Fruit fly (Drosophila melanogaster) whole organism, embryonic: ENCODE measurements around the gene Galphai.
A peak's percentile ranks its signal among the peaks of the same experiment; 100 is the strongest.

Source experiments
- Antp ChIP-seq: fragments of 200-800 bp; sonication (Bioruptor generic); optimal IDR thresholded peaks from 3 replicates; lab custom pipeline; 2016; ENCODE audit warnings: missing biosample characterization, missing genetic modification characterization
- CG10979 ChIP-seq: fragments of 200-800 bp; sonication (Bioruptor generic); optimal IDR thresholded peaks from 2 replicates; lab custom pipeline; 2018; ENCODE audit warnings: missing biosample characterization, mild to moderate bottlenecking, missing genetic modification characterization, moderate library complexity
- CG11696 ChIP-seq: fragments of 200-800 bp; sonication (Bioruptor generic); IDR thresholded peaks from 2 replicates; pipeline ENCODE4 v1.3.6; 2022; ENCODE audit warnings: missing biosample characterization, missing genetic modification characterization
- CG11723 ChIP-seq: fragments of 200-800 bp; sonication (Bioruptor generic); optimal IDR thresholded peaks from 2 replicates; lab custom pipeline; 2017; ENCODE audit warnings: missing biosample characterization, mild to moderate bottlenecking, missing genetic modification characterization
- CG12391 ChIP-seq: fragments of 200-800 bp; sonication (Bioruptor generic); optimal IDR thresholded peaks from 3 replicates; lab custom pipeline; 2018; ENCODE audit warnings: missing biosample characterization, mild to moderate bottlenecking, missing genetic modification characterization, moderate library complexity
- CG14667 ChIP-seq: fragments of 200-800 bp; sonication (Bioruptor generic); IDR thresholded peaks from 2 replicates; pipeline ENCODE4 v1.3.6; 2022; ENCODE audit warnings: missing biosample characterization, missing genetic modification characterization
- CG15269 ChIP-seq: fragments of 200-800 bp; sonication (Bioruptor generic); optimal IDR thresholded peaks from 2 replicates; lab custom pipeline; 2018; ENCODE audit warnings: missing biosample characterization, mild to moderate bottlenecking, missing genetic modification characterization, moderate library complexity
- CG17328 ChIP-seq: fragments of 200-800 bp; sonication (Bioruptor generic); IDR thresholded peaks from 2 replicates; pipeline ENCODE4 v1.3.6; 2022; ENCODE audit warnings: missing biosample characterization, missing genetic modification characterization
- CG2712 ChIP-seq: fragments of 200-800 bp; optimal IDR thresholded peaks from 3 replicates; lab custom pipeline; 2019; ENCODE audit warnings: missing biosample characterization, mild to moderate bottlenecking, missing genetic modification characterization, moderate library complexity
- CG2875 ChIP-seq: fragments of 200-800 bp; sonication (Bioruptor generic); optimal IDR thresholded peaks from 2 replicates; lab custom pipeline; 2017; ENCODE audit warnings: missing biosample characterization, mild to moderate bottlenecking, missing genetic modification characterization, missing genetic modification reagents
- CG3847 ChIP-seq: fragments of 200-800 bp; sonication (Bioruptor generic); IDR thresholded peaks from 2 replicates; pipeline ENCODE4 v1.3.6; 2022; ENCODE audit warnings: missing biosample characterization, missing genetic modification characterization
- CG43689 ChIP-seq: fragments of 200-800 bp; sonication (Bioruptor generic); IDR thresholded peaks from 2 replicates; pipeline ENCODE4 v1.3.6; 2022; ENCODE audit warnings: missing biosample characterization, missing genetic modification characterization
- CG6689 ChIP-seq: fragments of 200-800 bp; sonication (Bioruptor generic); IDR thresholded peaks from 2 replicates; pipeline ENCODE4 v1.3.6; 2022; ENCODE audit warnings: missing biosample characterization, missing genetic modification characterization
- CoRest ChIP-seq: fragments of 200-800 bp; sonication (Bioruptor generic); optimal IDR thresholded peaks from 3 replicates; lab custom pipeline; 2018; ENCODE audit warnings: missing biosample characterization, mild to moderate bottlenecking, missing genetic modification characterization, moderate library complexity
- D ChIP-seq, 2 experiments: fragments of 200-800 bp in 1 of 2; fragments of >200 bp in 1 of 2; sonication (Bioruptor generic) in 1 of 2; optimal IDR thresholded peaks; 2 replicates in 1 of 2; 3 replicates in 1 of 2; lab custom pipeline; 2017; ENCODE audit warnings: mild to moderate bottlenecking in 1 of 2, missing biosample characterization in 1 of 2, missing genetic modification characterization in 1 of 2, missing genetic modification reagents in 1 of 2
- D19B ChIP-seq: fragments of 200-800 bp; sonication (Bioruptor generic); optimal IDR thresholded peaks from 2 replicates; lab custom pipeline; 2017; ENCODE audit warnings: missing biosample characterization, mild to moderate bottlenecking, missing genetic modification characterization
- Drgx ChIP-seq: fragments of 200-800 bp; sonication (Bioruptor generic); IDR thresholded peaks from 2 replicates; pipeline ENCODE4 v1.3.6; 2022; ENCODE audit warnings: missing biosample characterization, missing genetic modification characterization
- Elba2 ChIP-seq: fragments of 200-800 bp; sonication (Bioruptor generic); optimal IDR thresholded peaks from 3 replicates; lab custom pipeline; 2016; ENCODE audit warnings: missing biosample characterization, missing genetic modification characterization
- Hr51 ChIP-seq, 2 experiments: fragments of 200-800 bp; sonication (Bioruptor generic); optimal IDR thresholded peaks; 2 replicates in 1 of 2; 3 replicates in 1 of 2; lab custom pipeline; 2016 to 2018; ENCODE audit warnings: missing biosample characterization in 2 of 2, missing genetic modification characterization in 2 of 2, mild to moderate bottlenecking in 1 of 2, moderate library complexity in 1 of 2
- Nf-YC ChIP-seq: fragments of 200-800 bp; optimal IDR thresholded peaks from 3 replicates; lab custom pipeline; 2019; ENCODE audit warnings: missing biosample characterization, mild to moderate bottlenecking, missing genetic modification characterization, moderate library complexity
- Pdp1 ChIP-seq, 2 experiments: fragments of 200-800 bp; sonication (Bioruptor generic); optimal IDR thresholded peaks; 3 replicates each; lab custom pipeline; 2016; ENCODE audit warnings: missing biosample characterization in 2 of 2, missing genetic modification characterization in 2 of 2, mild to moderate bottlenecking in 1 of 2, moderate library complexity in 1 of 2
- Ravus ChIP-seq: fragments of 200-800 bp; sonication (Bioruptor generic); IDR thresholded peaks from 2 replicates; pipeline ENCODE4 v1.3.6; 2022; ENCODE audit warnings: missing biosample characterization, missing genetic modification characterization
- Xrp1 ChIP-seq: fragments of 200-800 bp; sonication (Bioruptor generic); IDR thresholded peaks from 2 replicates; pipeline ENCODE4 v1.3.6; 2022; ENCODE audit warnings: missing biosample characterization, missing genetic modification characterization
- ab ChIP-seq: fragments of 200-800 bp; sonication (Bioruptor generic); optimal IDR thresholded peaks from 2 replicates; lab custom pipeline; 2016; ENCODE audit warnings: missing biosample characterization, missing genetic modification characterization
- az2 ChIP-seq: fragments of 200-800 bp; sonication (Bioruptor generic); optimal IDR thresholded peaks from 3 replicates; lab custom pipeline; 2016; ENCODE audit warnings: missing biosample characterization, missing genetic modification characterization
- dpn ChIP-seq, 2 experiments: fragments of 200-800 bp; sonication (Bioruptor generic); optimal IDR thresholded peaks; 3 replicates each; lab custom pipeline; 2016; ENCODE audit warnings: missing biosample characterization in 2 of 2, missing genetic modification characterization in 2 of 2
- exex ChIP-seq: fragments of 200-800 bp; sonication (Bioruptor generic); optimal IDR thresholded peaks from 4 replicates; lab custom pipeline; 2018; ENCODE audit warnings: missing biosample characterization, mild to moderate bottlenecking, missing genetic modification characterization, moderate library complexity
- fd64A ChIP-seq: fragments of 200-800 bp; sonication (Bioruptor generic); optimal IDR thresholded peaks from 3 replicates; lab custom pipeline; 2018; ENCODE audit warnings: missing biosample characterization, mild to moderate bottlenecking, missing genetic modification characterization
- gcm2 ChIP-seq: fragments of 200-800 bp; sonication (Bioruptor generic); optimal IDR thresholded peaks from 2 replicates; lab custom pipeline; 2016; ENCODE audit warnings: missing biosample characterization, missing genetic modification characterization
- gem ChIP-seq: fragments of 200-800 bp; sonication (Bioruptor generic); optimal IDR thresholded peaks from 2 replicates; lab custom pipeline; 2019; ENCODE audit warnings: missing biosample characterization, mild to moderate bottlenecking, missing genetic modification characterization, moderate library complexity
- grau ChIP-seq: fragments of 200-800 bp; optimal IDR thresholded peaks from 3 replicates; lab custom pipeline; 2019; ENCODE audit warnings: missing biosample characterization, mild to moderate bottlenecking, missing genetic modification characterization, moderate library complexity
- ind ChIP-seq: fragments of 200-800 bp; sonication (Bioruptor generic); optimal IDR thresholded peaks from 3 replicates; lab custom pipeline; 2016; ENCODE audit warnings: missing biosample characterization, missing genetic modification characterization
- lola ChIP-seq, 3 experiments: fragments of >200 bp in 2 of 3; fragments of 200-800 bp in 1 of 3; sonication (Bioruptor generic) in 1 of 3; optimal IDR thresholded peaks; 2 replicates each; lab custom pipeline; 2017 to 2019; ENCODE audit warnings: missing biosample characterization in 3 of 3, missing genetic modification characterization in 3 of 3, mild to moderate bottlenecking in 1 of 3, moderate library complexity in 1 of 3
- nerfin-1 ChIP-seq: fragments of 200-800 bp; sonication (Bioruptor generic); optimal IDR thresholded peaks from 3 replicates; lab custom pipeline; 2019; ENCODE audit warnings: missing biosample characterization, mild to moderate bottlenecking, missing genetic modification characterization, moderate library complexity
- pan ChIP-seq, 4 experiments: fragments of >200 bp in 3 of 4; fragments of 200-800 bp in 1 of 4; sonication (Bioruptor generic) in 1 of 4; optimal IDR thresholded peaks in 3 of 4; IDR thresholded peaks in 1 of 4; 2 replicates each; pipeline versions ENCODE4 v1.3.6 to Lab custom; 2017 to 2022; ENCODE audit warnings: missing biosample characterization in 2 of 4, missing genetic modification characterization in 2 of 4, mixed read lengths in 1 of 4
- pnt ChIP-seq: fragments of 200-800 bp; sonication (Bioruptor generic); optimal IDR thresholded peaks from 3 replicates; lab custom pipeline; 2016; ENCODE audit warnings: missing biosample characterization, missing genetic modification characterization
- prd ChIP-seq, 3 experiments: fragments of >200 bp in 2 of 3; fragments of 200-800 bp in 1 of 3; sonication (Bioruptor generic) in 1 of 3; optimal IDR thresholded peaks in 2 of 3; IDR thresholded peaks in 1 of 3; 2 replicates in 2 of 3; 3 replicates in 1 of 3; pipeline versions ENCODE4 v1.3.6 to Lab custom; 2017 to 2022; ENCODE audit warnings: missing biosample characterization in 1 of 3, missing genetic modification characterization in 1 of 3
- row ChIP-seq: fragments of 200-800 bp; sonication (Bioruptor generic); IDR thresholded peaks from 3 replicates; pipeline ENCODE4 v1.3.6; 2022; ENCODE audit warnings: missing biosample characterization, missing genetic modification characterization
- sens ChIP-seq: fragments of 200-800 bp; sonication (Bioruptor generic); peaks from one replicate; lab custom pipeline; 2016; ENCODE audit warnings: missing biosample characterization, missing genetic modification characterization
- sisA ChIP-seq: fragments of 200-800 bp; sonication (Bioruptor generic); IDR thresholded peaks from 2 replicates; pipeline ENCODE4 v1.3.6; 2022; ENCODE audit warnings: missing biosample characterization, missing genetic modification characterization
- so ChIP-seq: fragments of 200-800 bp; sonication (Bioruptor generic); IDR thresholded peaks from 3 replicates; pipeline ENCODE4 v1.3.6; 2022; ENCODE audit warnings: missing biosample characterization, missing genetic modification characterization
- stc ChIP-seq: fragments of 200-800 bp; sonication (Bioruptor generic); IDR thresholded peaks from 2 replicates; pipeline ENCODE4 v1.3.6; 2022; ENCODE audit warnings: missing biosample characterization, missing genetic modification characterization
- stwl ChIP-seq: fragments of 200-800 bp; sonication (Bioruptor generic); optimal IDR thresholded peaks from 3 replicates; lab custom pipeline; 2018; ENCODE audit warnings: missing biosample characterization, mild to moderate bottlenecking, missing genetic modification characterization, moderate library complexity
- wdn ChIP-seq: fragments of 200-800 bp; sonication (Bioruptor generic); IDR thresholded peaks from 2 replicates; pipeline ENCODE4 v1.3.6; 2022; ENCODE audit warnings: missing biosample characterization, missing genetic modification characterization

The Galphai gene

DNA sequence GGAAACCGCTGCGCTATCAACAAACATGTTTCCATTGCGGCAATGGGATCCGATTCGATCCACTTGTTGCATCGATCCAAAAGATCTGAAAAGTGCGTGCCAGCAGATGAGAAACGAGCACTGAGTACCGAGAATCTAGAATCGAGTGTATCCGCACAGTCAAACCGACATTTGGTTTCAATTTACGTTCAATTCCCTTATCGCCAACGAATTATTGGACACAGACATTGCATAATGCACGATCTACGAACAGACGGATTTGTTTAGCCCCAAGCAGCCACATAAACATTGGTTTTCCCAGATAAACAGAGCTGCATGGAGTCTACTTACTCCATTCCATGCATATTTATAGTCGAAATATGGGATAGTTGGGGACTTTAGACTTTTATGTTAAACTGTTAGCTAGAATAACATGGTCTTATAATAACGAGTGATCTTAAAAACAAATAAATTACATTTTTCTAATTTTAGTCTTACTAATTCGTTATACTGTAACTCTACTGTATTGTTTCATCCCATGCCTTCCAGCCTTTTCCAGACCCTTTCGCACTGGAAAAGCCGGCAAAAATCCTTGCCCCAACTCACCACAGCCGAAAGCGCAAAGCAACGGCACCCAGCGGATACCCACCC is 972 bp downstream of the Galphai start (continued):
- TF ChIP-seq pan (optimal IDR thresholded peaks at IDR 0.05; lab: Kevin White, UChicago) (no peak), pan (GFP tag; optimal IDR thresholded peaks at IDR 0.05 in 1 of 2, IDR thresholded peaks at IDR 0.05 in 1 of 2) (no peak), sens (GFP tag; lab: Kevin White, UChicago) (peak; percentile 58), D (optimal IDR thresholded peaks at IDR 0.05; lab: Kevin White, UChicago) (peak; percentile 25), D (GFP tag; optimal IDR thresholded peaks at IDR 0.05; lab: Kevin White, UChicago) (no peak), Antp (GFP tag; lab: Kevin White, UChicago) (no peak), Xrp1 (GFP tag; lab: Robert Waterston, UW) (peak; percentile 29; the same call in 1 of the 2 replicates), Pdp1 (GFP tag; optimal IDR thresholded peaks at IDR 0.05; lab: Kevin White, UChicago) (peak in 1 of 2 experiments; percentile 95)

DNA sequence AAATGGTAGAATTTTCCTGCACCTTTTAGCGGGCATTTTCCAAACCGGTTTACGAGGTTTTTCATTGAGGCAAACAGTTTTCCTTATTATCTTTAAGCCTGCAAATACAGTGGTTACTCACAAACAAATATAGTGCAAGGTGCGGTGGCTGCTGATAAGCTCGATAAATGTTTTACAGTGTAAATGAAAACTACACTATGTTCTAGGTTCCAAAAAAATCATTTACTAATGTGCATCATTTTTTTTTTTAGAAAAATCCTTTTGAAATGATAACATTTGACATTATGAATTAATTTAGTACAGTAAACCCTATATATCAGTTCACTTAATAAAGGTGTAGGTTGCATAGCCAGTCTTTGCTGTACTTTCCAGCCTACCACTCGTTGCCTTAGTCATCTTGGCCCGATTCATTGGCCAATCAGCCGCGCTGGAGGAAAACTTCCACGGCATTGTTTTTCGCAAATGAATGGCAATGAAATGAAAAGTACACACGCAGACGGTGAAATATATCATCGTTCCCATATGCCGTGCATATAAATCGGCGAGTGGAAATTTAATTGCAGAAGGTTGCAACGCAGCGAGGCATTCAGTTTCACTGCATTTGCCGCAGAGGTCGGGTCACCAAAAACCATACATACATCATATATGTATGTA is 1.7 kb downstream of the Galphai start:
- TF ChIP-seq Nf-YC (no peak), stwl (tag; lab: Kevin White, UChicago) (no peak), gcm2 (GFP tag; lab: Kevin White, UChicago) (no peak), CoRest (tag; lab: Kevin White, UChicago) (peak; percentile 17), CG12391 (tag; lab: Kevin White, UChicago) (peak; percentile 16), CG17328 (peak; percentile 14; the same call in 1 of the 2 replicates), CG10979 (tag; lab: Kevin White, UChicago) (no peak), so (GFP tag; lab: Robert Waterston, UW) (no peak), grau (tag; lab: Kevin White, UChicago) (peak; percentile 88), ab (GFP tag; lab: Kevin White, UChicago) (no peak), CG6689 (peak; percentile 27; the same call in 1 of the 2 replicates), gem (tag; lab: Kevin White, UChicago) (peak; percentile 39), wdn (GFP tag; lab: Robert Waterston, UW) (no peak), fd64A (no peak), CG11723 (GFP tag; lab: Kevin White, UChicago) (no peak), sens (GFP tag; lab: Kevin White, UChicago) (peak; percentile 92), ind (GFP tag; lab: Kevin White, UChicago) (no peak), D19B (GFP tag; lab: Kevin White, UChicago) (no peak), Elba2 (GFP tag; lab: Kevin White, UChicago) (no peak), prd (optimal IDR thresholded peaks at IDR 0.05; lab: Kevin White, UChicago) (no peak), prd (GFP tag; IDR thresholded peaks at IDR 0.05; lab: Robert Waterston, UW) (peak; percentile 5; the same call in 1 of the 3 replicates), CG15269 (tag; lab: Kevin White, UChicago) (peak; percentile 3), Drgx (GFP tag; lab: Robert Waterston, UW) (peak; percentile 68), CG11696 (GFP tag; lab: Robert Waterston, UW) (no peak), exex (tag; lab: Kevin White, UChicago) (no peak), stc (GFP tag; lab: Robert Waterston, UW) (no peak), CG2875 (GFP tag; lab: Kevin White, UChicago) (no peak), CG14667 (GFP tag; lab: Robert Waterston, UW) (peak; percentile 41; the same call in 1 of the 2 replicates), pnt (GFP tag; lab: Kevin White, UChicago) (no peak), Hr51 (GFP tag; optimal IDR thresholded peaks at IDR 0.05; lab: Kevin White, UChicago) (peak in 1 of 2 experiments; percentile 20), CG43689 (GFP tag; lab: Robert Waterston, UW) (no peak), az2 (GFP tag; lab: Kevin White, UChicago) (peak; percentile 22), Ravus (GFP tag; lab: Robert Waterston, UW) (no peak), nerfin-1 (tag; lab: Kevin White, UChicago) (no peak), dpn (GFP tag; optimal IDR thresholded peaks at IDR 0.05; lab: Kevin White, UChicago) (peak in 1 of 2 experiments; percentile 3), row (peak; percentile 54), CG2712 (peak; percentile 28), Xrp1 (GFP tag; lab: Robert Waterston, UW) (peak; percentile 31; the same call in 1 of the 2 replicates), lola (GFP tag; optimal IDR thresholded peaks at IDR 0.05; lab: Kevin White, UChicago) (peak in 1 of 3 experiments; percentile 47), sisA (GFP tag; lab: Robert Waterston, UW) (no peak; the same call in 1 of the 2 replicates), CG3847 (GFP tag; lab: Robert Waterston, UW) (no peak)
